Worm (Caenorhabditis elegans) whole organism, L1 larva: ENCODE results near the gene C34F6.5.

Source experiments
- C04F5.9 ChIP-seq: sonication (generic microtip); optimal IDR thresholded peaks from 2 replicates; lab custom pipeline; 2016; ENCODE audit warnings: missing genetic modification characterization, missing compliant biosample characterization
- C16A3.4 ChIP-seq: fragments of 150-350 bp; optimal IDR thresholded peaks from 2 replicates; lab custom pipeline; 2014; ENCODE audit warnings: missing biosample characterization, missing genetic modification characterization
- Y116A8C.19 ChIP-seq: sonication (generic microtip); optimal IDR thresholded peaks from 2 replicates; lab custom pipeline; 2016; ENCODE audit warnings: missing compliant biosample characterization, missing genetic modification characterization, borderline replicate concordance
- aha-1 ChIP-seq: fragments of 150-350 bp; optimal IDR thresholded peaks from 2 replicates; lab custom pipeline; 2014; ENCODE audit warnings: missing biosample characterization, missing genetic modification characterization
- blmp-1 ChIP-seq: fragments of 150-350 bp; optimal IDR thresholded peaks from 2 replicates; lab custom pipeline; 2014; ENCODE audit warnings: missing biosample characterization, missing genetic modification characterization
- ceh-82 ChIP-seq, 3 experiments: fragments of 150-350 bp in 1 of 3; sonication (generic microtip) in 2 of 3; optimal IDR thresholded peaks; 2 replicates each; lab custom pipeline; 2014 to 2017; ENCODE audit warnings: missing biosample characterization in 3 of 3, missing genetic modification characterization in 3 of 3
- ceh-88 ChIP-seq: fragments of 200-800 bp; sonication (Bioruptor generic); IDR thresholded peaks from 2 replicates; pipeline ENCODE4 v1.3.6; 2022; ENCODE audit warnings: missing genetic modification characterization, missing compliant biosample characterization
- ces-1 ChIP-seq: fragments of 150-350 bp; optimal IDR thresholded peaks from 2 replicates; lab custom pipeline; 2014; ENCODE audit warnings: missing biosample characterization, missing genetic modification reagents, missing genetic modification characterization
- dsc-1 ChIP-seq: sonication (generic microtip); optimal IDR thresholded peaks from 2 replicates; lab custom pipeline; 2016; ENCODE audit warnings: mild to moderate bottlenecking, missing genetic modification characterization, missing compliant biosample characterization
- efl-1 ChIP-seq, 4 experiments: fragments of 150-350 bp; optimal IDR thresholded peaks in 3 of 4; peaks in 1 of 4; 1 replicate in 1 of 4; 2 replicates in 3 of 4; lab custom pipeline; 2014; ENCODE audit warnings: missing biosample characterization in 2 of 4, missing genetic modification characterization in 2 of 4, missing genetic modification reagents in 2 of 4
- egl-13 ChIP-seq: sonication (generic microtip); optimal IDR thresholded peaks from 2 replicates; lab custom pipeline; 2016; ENCODE audit warnings: missing genotype, missing genetic modification reagents, missing genetic modification characterization, missing compliant biosample characterization
- elt-2 ChIP-seq: sonication (generic microtip); optimal IDR thresholded peaks from 2 replicates; lab custom pipeline; 2016; ENCODE audit warnings: missing genetic modification characterization, mild to moderate bottlenecking, inconsistent platforms, missing compliant biosample characterization, missing genetic modification reagents
- ets-5 ChIP-seq: fragments of 200-800 bp; sonication (Bioruptor generic); IDR thresholded peaks from 2 replicates; pipeline ENCODE4 v1.3.6; 2022; ENCODE audit warnings: missing genetic modification characterization, missing compliant biosample characterization
- fkh-10 ChIP-seq: sonication (generic microtip); optimal IDR thresholded peaks from 2 replicates; lab custom pipeline; 2017; ENCODE audit warnings: missing biosample characterization, missing genetic modification reagents, missing genetic modification characterization
- fkh-4 ChIP-seq: sonication (generic microtip); optimal IDR thresholded peaks from 2 replicates; lab custom pipeline; 2016; ENCODE audit warnings: missing compliant biosample characterization, missing genetic modification characterization, borderline replicate concordance
- fkh-8 ChIP-seq: sonication (generic microtip); optimal IDR thresholded peaks from 2 replicates; lab custom pipeline; 2016; ENCODE audit warnings: mild to moderate bottlenecking, missing genetic modification characterization, missing compliant biosample characterization
- grh-1 ChIP-seq: fragments of 200-800 bp; sonication (Bioruptor generic); IDR thresholded peaks from 2 replicates; pipeline ENCODE4 v1.3.6; 2022; ENCODE audit warnings: missing genetic modification reagents, missing genetic modification characterization, missing compliant biosample characterization
- hlh-17 ChIP-seq: fragments of 200-800 bp; sonication (Bioruptor generic); optimal IDR thresholded peaks from 2 replicates; lab custom pipeline; 2018; ENCODE audit warnings: missing genetic modification characterization, mild to moderate bottlenecking, missing compliant biosample characterization, moderate library complexity, borderline replicate concordance
- isw-1 ChIP-seq: fragments of 200-800 bp; sonication (Bioruptor generic); IDR thresholded peaks from 2 replicates; pipeline ENCODE4 v1.3.6; 2022; ENCODE audit warnings: missing genetic modification characterization, missing compliant biosample characterization
- jun-1 ChIP-seq: fragments of 150-350 bp; optimal IDR thresholded peaks from 2 replicates; lab custom pipeline; 2014; ENCODE audit warnings: missing biosample characterization, missing genetic modification reagents, missing genetic modification characterization
- lin-13 ChIP-seq: fragments of 150-350 bp; optimal IDR thresholded peaks from 2 replicates; lab custom pipeline; 2014; ENCODE audit warnings: missing biosample characterization, missing genetic modification reagents, missing genetic modification characterization
- lin-14 ChIP-seq: fragments of 200-800 bp; sonication (Bioruptor generic); optimal IDR thresholded peaks from 2 replicates; lab custom pipeline; 2018; ENCODE audit warnings: mild to moderate bottlenecking, missing genetic modification characterization, moderate library complexity, missing compliant biosample characterization
- lir-3 ChIP-seq: sonication (generic microtip); optimal IDR thresholded peaks from 2 replicates; lab custom pipeline; 2016; ENCODE audit warnings: mild to moderate bottlenecking, missing genetic modification characterization, moderate library complexity, missing compliant biosample characterization; ENCODE audit not compliant: poor library complexity
- lsy-2 ChIP-seq, 2 experiments: fragments of 150-350 bp; optimal IDR thresholded peaks; 2 replicates each; lab custom pipeline; 2014; ENCODE audit warnings: missing biosample characterization in 2 of 2, missing genetic modification characterization in 2 of 2
- mdl-1 ChIP-seq, 2 experiments: fragments of 150-350 bp; optimal IDR thresholded peaks; 2 replicates each; lab custom pipeline; 2014 to 2017; ENCODE audit warnings: missing biosample characterization in 2 of 2, missing genetic modification characterization in 2 of 2, inconsistent platforms in 1 of 2
- mef-2 ChIP-seq: fragments of 150-350 bp; optimal IDR thresholded peaks from 2 replicates; lab custom pipeline; 2014; ENCODE audit warnings: missing biosample characterization, missing genetic modification characterization
- mep-1 ChIP-seq: fragments of 150-350 bp; optimal IDR thresholded peaks from 2 replicates; lab custom pipeline; 2014; ENCODE audit warnings: missing biosample characterization, missing genetic modification characterization
- nhr-12 ChIP-seq: sonication (generic microtip); optimal IDR thresholded peaks from 2 replicates; lab custom pipeline; 2017; ENCODE audit warnings: missing biosample characterization, missing genetic modification characterization
- nhr-19 ChIP-seq: fragments of 200-800 bp; sonication (Bioruptor generic); conservative IDR thresholded peaks from 2 replicates; pipeline ENCODE4 v1.3.6; 2022; ENCODE audit warnings: missing genetic modification characterization, missing compliant biosample characterization
- nhr-20 ChIP-seq: sonication (generic microtip); optimal IDR thresholded peaks from 2 replicates; lab custom pipeline; 2016; ENCODE audit warnings: mild to moderate bottlenecking, missing genetic modification characterization, missing compliant biosample characterization
- nhr-47 ChIP-seq: sonication (generic microtip); optimal IDR thresholded peaks from 2 replicates; lab custom pipeline; 2016; ENCODE audit warnings: mild to moderate bottlenecking, missing genetic modification characterization, moderate library complexity, missing compliant biosample characterization
- nhr-71 ChIP-seq: sonication (generic microtip); optimal IDR thresholded peaks from 2 replicates; lab custom pipeline; 2016; ENCODE audit warnings: mild to moderate bottlenecking, missing genetic modification characterization, moderate library complexity, missing compliant biosample characterization
- nhr-76 ChIP-seq: sonication (generic microtip); optimal IDR thresholded peaks from 2 replicates; lab custom pipeline; 2017; ENCODE audit warnings: missing biosample characterization, missing genetic modification characterization
- nhr-84 ChIP-seq: sonication (generic microtip); optimal IDR thresholded peaks from 2 replicates; lab custom pipeline; 2017; ENCODE audit warnings: missing biosample characterization, missing genetic modification characterization
- nhr-85 ChIP-seq: sonication (generic microtip); peaks from one replicate; lab custom pipeline; 2016; ENCODE audit warnings: missing genetic modification characterization, inconsistent platforms, missing compliant biosample characterization
- pag-3 ChIP-seq: sonication (generic microtip); optimal IDR thresholded peaks from 2 replicates; lab custom pipeline; 2017; ENCODE audit warnings: missing genetic modification characterization, mild to moderate bottlenecking, missing compliant biosample characterization, antibody characterized with exemption, borderline replicate concordance; ENCODE audit not compliant: insufficient read depth
- rnt-1 ChIP-seq: sonication (generic microtip); optimal IDR thresholded peaks from 2 replicates; lab custom pipeline; 2016; ENCODE audit warnings: mild to moderate bottlenecking, missing genetic modification characterization, moderate library complexity, missing compliant biosample characterization
- skn-1 ChIP-seq: fragments of 150-350 bp; optimal IDR thresholded peaks from 2 replicates; lab custom pipeline; 2014; ENCODE audit warnings: missing biosample characterization, missing genetic modification characterization
- snpc-4 ChIP-seq: fragments of 150-350 bp; optimal IDR thresholded peaks from 2 replicates; lab custom pipeline; 2014; ENCODE audit warnings: missing biosample characterization, missing genetic modification characterization
- sox-4 ChIP-seq: sonication (generic microtip); optimal IDR thresholded peaks from 2 replicates; lab custom pipeline; 2016; ENCODE audit warnings: missing genetic modification characterization, missing compliant biosample characterization
- sup-37 ChIP-seq: fragments of 200-800 bp; sonication (Bioruptor generic); optimal IDR thresholded peaks from 2 replicates; lab custom pipeline; 2018; ENCODE audit warnings: mild to moderate bottlenecking, missing genetic modification characterization, missing compliant biosample characterization
- swsn-7 ChIP-seq: sonication (generic microtip); optimal IDR thresholded peaks from 2 replicates; lab custom pipeline; 2016; ENCODE audit warnings: missing genetic modification characterization, missing compliant biosample characterization
- tbx-2 ChIP-seq: sonication (generic microtip); optimal IDR thresholded peaks from 2 replicates; lab custom pipeline; 2016; ENCODE audit warnings: missing genetic modification characterization, missing compliant biosample characterization
- unc-130 ChIP-seq: fragments of 150-350 bp; optimal IDR thresholded peaks from 2 replicates; lab custom pipeline; 2017; ENCODE audit warnings: missing biosample characterization, missing genetic modification characterization, inconsistent platforms
- unc-98 ChIP-seq: fragments of 200-800 bp; sonication (Bioruptor generic); IDR thresholded peaks from 2 replicates; pipeline ENCODE4 v1.3.6; 2022; ENCODE audit warnings: missing genetic modification characterization, missing compliant biosample characterization
- vab-15 ChIP-seq: sonication (generic microtip); optimal IDR thresholded peaks from 2 replicates; lab custom pipeline; 2017; ENCODE audit warnings: missing genotype, mild to moderate bottlenecking, missing genetic modification characterization, missing compliant biosample characterization
- ztf-11 ChIP-seq, 2 experiments: sonication (generic microtip); optimal IDR thresholded peaks; 2 replicates each; lab custom pipeline; 2016 to 2017; ENCODE audit warnings: missing genetic modification characterization in 2 of 2, missing biosample characterization in 1 of 2, missing compliant biosample characterization in 1 of 2

C34F6.5 gene

ce11 chrX:11208788-11209187 lies at the start of gene C34F6.5:
TSS of gene C34F6.5 (minus strand) at chrX:11208888.
- no peak for TF ChIP-seq fkh-4 (tag; lab: Kevin White, UChicago)
- peak; percentile 4 for TF ChIP-seq fkh-8 (tag; lab: Kevin White, UChicago)

- TF ChIP-seq egl-13 (tag; lab: Kevin White, UChicago) (no peak), elt-2 (tag; lab: Kevin White, UChicago) (no peak), nhr-20 (tag; lab: Kevin White, UChicago) (no peak), pag-3 (no peak), nhr-47 (peak; percentile 4), tbx-2 (peak; percentile 19), sup-37 (GFP tag; lab: Kevin White, UChicago) (no peak), swsn-7 (tag; lab: Kevin White, UChicago) (peak; percentile 4), mdl-1 (tag; optimal IDR thresholded peaks at IDR 0.05; lab: Kevin White, UChicago) (no peak), skn-1 (tag; lab: Kevin White, UChicago) (no peak), ceh-82 (tag; optimal IDR thresholded peaks at IDR 0.05; lab: Kevin White, UChicago) (peak in 1 of 3 experiments; percentile 28), lin-14 (GFP tag; lab: Kevin White, UChicago) (peak; percentile 76), nhr-76 (tag; lab: Kevin White, UChicago) (no peak), nhr-71 (tag; lab: Kevin White, UChicago) (peak; percentile 8), lsy-2 (tag; optimal IDR thresholded peaks at IDR 0.05; lab: Kevin White, UChicago) (peak in 1 of 2 experiments; percentile 5), nhr-85 (tag; lab: Kevin White, UChicago) (no peak), aha-1 (no peak), hlh-17 (GFP tag; lab: Kevin White, UChicago) (no peak), dsc-1 (tag; lab: Kevin White, UChicago) (peak; percentile 22), vab-15 (tag; lab: Kevin White, UChicago) (no peak), nhr-12 (tag; lab: Kevin White, UChicago) (no peak)
Measured at ce11 chrX:11257071-11257470, 48.4 kb upstream of the C34F6.5 start, which contains the start of gene C03A3.1. TSS of gene C03A3.1 (plus strand) at chrX:11257361.

- no peak for TF ChIP-seq isw-1 (GFP tag; lab: Robert Waterston, UW)
- TF ChIP-seq skn-1 (tag; lab: Kevin White, UChicago) = peak; percentile 52
- TF ChIP-seq C04F5.9 (tag; lab: Kevin White, UChicago) = no peak
- TF ChIP-seq nhr-76 (tag; lab: Kevin White, UChicago) = no peak
- TF ChIP-seq ets-5 (GFP tag; lab: Robert Waterston, UW) = no peak
- peak; percentile 43 for TF ChIP-seq mep-1
- TF ChIP-seq unc-98 = no peak
- no peak for TF ChIP-seq mef-2 (tag; lab: Kevin White, UChicago)
- no peak for TF ChIP-seq nhr-84 (tag; lab: Kevin White, UChicago)
- peak; percentile 54 for TF ChIP-seq dsc-1 (tag; lab: Kevin White, UChicago)
- TF ChIP-seq grh-1 (GFP tag; lab: Robert Waterston, UW) = no peak
- TF ChIP-seq Y116A8C.19 (tag; lab: Kevin White, UChicago) = no peak
- TF ChIP-seq efl-1 (optimal IDR thresholded peaks at IDR 0.05; lab: Kevin White, UChicago) = peak in 1 of 2 experiments; percentile 14
- no peak for TF ChIP-seq efl-1 (GFP tag; optimal IDR thresholded peaks at IDR 0.05 in 1 of 2; lab: Kevin White, UChicago)
- TF ChIP-seq unc-130 (tag; lab: Kevin White, UChicago) = peak; percentile 70
- no peak for TF ChIP-seq nhr-12 (tag; lab: Kevin White, UChicago)
- TF ChIP-seq ceh-88 (GFP tag; lab: Robert Waterston, UW) = peak; percentile 43; the same call in 1 of the 2 replicates
- peak; percentile 67 for TF ChIP-seq nhr-19 (GFP tag; lab: Robert Waterston, UW)
- TF ChIP-seq nhr-20 (tag; lab: Kevin White, UChicago) = peak; percentile 65
- peak; percentile 49 for TF ChIP-seq lir-3 (tag; lab: Kevin White, UChicago)
- TF ChIP-seq fkh-10 (GFP tag; lab: Kevin White, UChicago) = no peak
- no peak for TF ChIP-seq lin-13
- peak; percentile 27 for TF ChIP-seq egl-13 (tag; lab: Kevin White, UChicago)
- TF ChIP-seq ces-1 (GFP tag; lab: Kevin White, UChicago) = no peak
- TF ChIP-seq C16A3.4 (tag; lab: Kevin White, UChicago) = peak; percentile 79
- peak in 1 of 2 experiments; percentile 60 for TF ChIP-seq mdl-1 (tag; optimal IDR thresholded peaks at IDR 0.05; lab: Kevin White, UChicago)
- TF ChIP-seq sox-4 = peak; percentile 22
- TF ChIP-seq rnt-1 (tag; lab: Kevin White, UChicago) = peak; percentile 41
- TF ChIP-seq ztf-11 (tag; optimal IDR thresholded peaks at IDR 0.05; lab: Kevin White, UChicago) = peak in 1 of 2 experiments; percentile 36
- TF ChIP-seq blmp-1 (tag; lab: Kevin White, UChicago) = peak; percentile 23
- TF ChIP-seq snpc-4 (tag; lab: Kevin White, UChicago) = peak; percentile 24
- peak; percentile 55 for TF ChIP-seq fkh-8 (tag; lab: Kevin White, UChicago)
- peak; percentile 9 for TF ChIP-seq jun-1 (tag; lab: Kevin White, UChicago)
- peak; percentile 36 for TF ChIP-seq tbx-2
Measured at ce11 chrX:11252429-11252828, 43.7 kb upstream of the C34F6.5 start.
